Fruit fly (Drosophila melanogaster): ENCODE measurements around the gene yem.
A peak's percentile ranks its signal among the peaks of the same experiment; 100 is the strongest.

yem gene

DNA sequence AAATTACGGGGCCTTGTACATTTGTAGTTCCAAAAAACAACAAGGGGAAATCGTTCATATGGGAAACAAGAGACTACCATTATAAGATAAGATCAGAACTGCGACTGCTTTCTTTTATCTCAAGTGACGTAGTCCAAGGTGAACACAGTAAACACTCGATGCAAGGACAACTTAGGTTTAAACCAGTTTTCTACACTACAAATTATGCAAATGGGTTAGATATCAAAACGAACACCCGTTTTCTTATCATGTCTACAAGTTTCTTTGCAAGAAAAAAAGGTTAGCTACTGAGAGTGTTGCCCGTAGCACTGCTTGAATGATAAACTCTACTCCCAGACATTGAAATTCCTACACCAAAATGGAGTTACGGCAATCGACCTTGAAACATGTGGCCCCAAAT lies 1.4 kb upstream of the yem start (continued):
- TF ChIP-seq MESR4 (GFP tag; optimal IDR thresholded peaks at IDR 0.05): no peak
- TF ChIP-seq chif (GFP tag; optimal IDR thresholded peaks at IDR 0.05): peak; percentile 19 to 63
- TF ChIP-seq CG6813 (GFP tag; optimal IDR thresholded peaks at IDR 0.05): peak; percentile 38
- TF ChIP-seq CG9215 (GFP tag; IDR thresholded peaks at IDR 0.05): peak; percentile 56
- peak; percentile 74 for TF ChIP-seq CG11247 (GFP tag; IDR thresholded peaks at IDR 0.05)
- TF ChIP-seq NK7.1 (GFP tag; optimal IDR thresholded peaks at IDR 0.05): peak; percentile 5
- no peak for TF ChIP-seq CG4617 (GFP tag; optimal IDR thresholded peaks at IDR 0.05; ENCODE audit: borderline replicate concordance)
- peak; percentile 81 for TF ChIP-seq zfh1 (GFP tag; IDR thresholded peaks at IDR 0.05)
- peak; percentile 60 for TF ChIP-seq az2 (GFP tag; optimal IDR thresholded peaks at IDR 0.05)
- peak; percentile 78 for TF ChIP-seq pnt (GFP tag; optimal IDR thresholded peaks at IDR 0.05)
- no peak for TF ChIP-seq D (optimal IDR thresholded peaks at IDR 0.05)
- TF ChIP-seq D (GFP tag; optimal IDR thresholded peaks at IDR 0.05): peak; percentile 52
- TF ChIP-seq ap (GFP tag; IDR thresholded peaks at IDR 0.05): peak; percentile 33; the same call in 1 of the 2 replicates
- TF ChIP-seq h (optimal IDR thresholded peaks at IDR 0.05): no peak
- TF ChIP-seq tup (GFP tag; optimal IDR thresholded peaks at IDR 0.05): no peak
- peak; percentile 34 for TF ChIP-seq CG11398 (GFP tag; optimal IDR thresholded peaks at IDR 0.05)
- TF ChIP-seq prd (optimal IDR thresholded peaks at IDR 0.05): no peak
- peak; percentile 90 for TF ChIP-seq prd (GFP tag; IDR thresholded peaks at IDR 0.05)
- peak; percentile 82 for TF ChIP-seq ara (GFP tag; IDR thresholded peaks at IDR 0.05)
- TF ChIP-seq CG10979 (tag; optimal IDR thresholded peaks at IDR 0.05): peak; percentile 60
- TF ChIP-seq Rfx (GFP tag; IDR thresholded peaks at IDR 0.05): peak; percentile 84
- no peak for TF ChIP-seq CG10565 (GFP tag; optimal IDR thresholded peaks at IDR 0.05)
- peak; percentile 51; the same call in 1 of the 3 replicates for TF ChIP-seq gce (GFP tag; IDR thresholded peaks at IDR 0.05)
- TF ChIP-seq onecut (GFP tag; IDR thresholded peaks at IDR 0.05): peak; percentile 59
- no peak for TF ChIP-seq Tbp (GFP tag; optimal IDR thresholded peaks at IDR 0.05)
- TF ChIP-seq CG32532 (GFP tag; IDR thresholded peaks at IDR 0.05): peak; percentile 78
- TF ChIP-seq slp2 (GFP tag; optimal IDR thresholded peaks at IDR 0.05): peak; percentile 6
- peak; percentile 20 for TF ChIP-seq CG12659 (GFP tag; optimal IDR thresholded peaks at IDR 0.05)
- peak; percentile 88 for TF ChIP-seq vvl (GFP tag; IDR thresholded peaks at IDR 0.05)
- no peak for TF ChIP-seq CG17568 (GFP tag; optimal IDR thresholded peaks at IDR 0.05)
- no peak for TF ChIP-seq ERR (GFP tag; optimal IDR thresholded peaks at IDR 0.05)
- no peak for TF ChIP-seq hth (optimal IDR thresholded peaks at IDR 0.05)
- TF ChIP-seq CG11723 (GFP tag; optimal IDR thresholded peaks at IDR 0.05): no peak
- no peak for TF ChIP-seq tio (GFP tag; optimal IDR thresholded peaks at IDR 0.05)
- peak; percentile 38 for TF ChIP-seq CG7556 (GFP tag; optimal IDR thresholded peaks at IDR 0.05)
- TF ChIP-seq chm (GFP tag; IDR thresholded peaks at IDR 0.05): peak; percentile 75
- TF ChIP-seq CG7928 (GFP tag; optimal IDR thresholded peaks at IDR 0.05): no peak
- TF ChIP-seq Taf1 (GFP tag; IDR thresholded peaks at IDR 0.05): peak; percentile 52; the same call in 1 of the 2 replicates
- TF ChIP-seq en (GFP tag; optimal IDR thresholded peaks at IDR 0.05): peak; percentile 18
- TF ChIP-seq ttk (GFP tag; IDR thresholded peaks at IDR 0.05): peak; percentile 73
- peak; percentile 89 for TF ChIP-seq CG31365 (tag; optimal IDR thresholded peaks at IDR 0.05)
- peak; percentile 36 for TF ChIP-seq CG13123 (GFP tag; optimal IDR thresholded peaks at IDR 0.05)
- TF ChIP-seq CG7271 (tag; optimal IDR thresholded peaks at IDR 0.05): no peak
- TF ChIP-seq tx (GFP tag; optimal IDR thresholded peaks at IDR 0.05): peak; percentile 10
- peak; percentile 51 for TF ChIP-seq CG17385 (GFP tag; optimal IDR thresholded peaks at IDR 0.05)
- TF ChIP-seq CG11456 (GFP tag; IDR thresholded peaks at IDR 0.05): peak; percentile 70; the same call in 2 of the 3 replicates
- peak; percentile 50 for TF ChIP-seq lab (GFP tag; optimal IDR thresholded peaks at IDR 0.05)
- TF ChIP-seq sd (tag; optimal IDR thresholded peaks at IDR 0.05): peak; percentile 87
- TF ChIP-seq tll (GFP tag; optimal IDR thresholded peaks at IDR 0.05): no peak
- TF ChIP-seq CG17361 (GFP tag; IDR thresholded peaks at IDR 0.05): peak; percentile 71
- TF ChIP-seq CG1602 (GFP tag; optimal IDR thresholded peaks at IDR 0.05): peak; percentile 57
- no peak for TF ChIP-seq inv (GFP tag; IDR thresholded peaks at IDR 0.05; ENCODE audit: partially characterized antibody)
- peak; percentile 68 for TF ChIP-seq CHES-1-like (GFP tag; optimal IDR thresholded peaks at IDR 0.05)

All from whole organism, embryonic.